Worm (Caenorhabditis elegans) whole organism, late embryonic: ENCODE measurements around the gene chat-1.

Experiments
- C08G9.2 ChIP-seq: sonication (generic microtip); optimal IDR thresholded peaks from 2 replicates; lab custom pipeline; 2016; ENCODE audit warnings: mild to moderate bottlenecking, missing genetic modification characterization, moderate library complexity, missing compliant biosample characterization
- F13H6.1 ChIP-seq: sonication (generic microtip); optimal IDR thresholded peaks from 2 replicates; lab custom pipeline; 2016; ENCODE audit warnings: missing genetic modification characterization, missing compliant biosample characterization
- K02D7.2 ChIP-seq: sonication (generic microtip); optimal IDR thresholded peaks from 2 replicates; lab custom pipeline; 2017; ENCODE audit warnings: mild to moderate bottlenecking, missing genetic modification characterization, missing compliant biosample characterization
- Y22D7AL.16 ChIP-seq: sonication (generic microtip); optimal IDR thresholded peaks from 2 replicates; lab custom pipeline; 2016; ENCODE audit warnings: missing genetic modification characterization, missing compliant biosample characterization
- ceh-18 ChIP-seq: sonication (generic microtip); optimal IDR thresholded peaks from 2 replicates; lab custom pipeline; 2016; ENCODE audit warnings: missing genetic modification characterization, missing compliant biosample characterization
- ceh-24 ChIP-seq: sonication (generic microtip); optimal IDR thresholded peaks from 2 replicates; lab custom pipeline; 2016; ENCODE audit warnings: mild to moderate bottlenecking, missing genetic modification characterization, missing compliant biosample characterization
- ceh-31 ChIP-seq: sonication (generic microtip); optimal IDR thresholded peaks from 2 replicates; lab custom pipeline; 2016; ENCODE audit warnings: missing genetic modification characterization, missing compliant biosample characterization
- ceh-34 ChIP-seq: sonication (generic microtip); optimal IDR thresholded peaks from 2 replicates; lab custom pipeline; 2016; ENCODE audit warnings: mild to moderate bottlenecking, missing genetic modification characterization, missing compliant biosample characterization
- ceh-6 ChIP-seq: fragments of 200-800 bp; sonication (Bioruptor generic); optimal IDR thresholded peaks from 2 replicates; lab custom pipeline; 2018; ENCODE audit warnings: mild to moderate bottlenecking, missing genetic modification characterization, missing compliant biosample characterization
- che-1 ChIP-seq: sonication (generic microtip); optimal IDR thresholded peaks from 2 replicates; lab custom pipeline; 2016; ENCODE audit warnings: mild to moderate bottlenecking, missing genetic modification characterization, missing compliant biosample characterization
- elt-2 ChIP-seq: sonication (generic microtip); optimal IDR thresholded peaks from 2 replicates; lab custom pipeline; 2016; ENCODE audit warnings: missing genetic modification reagents, missing genetic modification characterization, missing compliant biosample characterization
- fax-1 ChIP-seq: sonication (generic microtip); optimal IDR thresholded peaks from 2 replicates; lab custom pipeline; 2016; ENCODE audit warnings: missing genotype, missing genetic modification characterization, missing compliant biosample characterization
- fkh-6 ChIP-seq: sonication (generic microtip); optimal IDR thresholded peaks from 2 replicates; lab custom pipeline; 2016; ENCODE audit warnings: missing genetic modification characterization, missing compliant biosample characterization
- gmeb-2 ChIP-seq: sonication (generic microtip); optimal IDR thresholded peaks from 2 replicates; lab custom pipeline; 2016; ENCODE audit warnings: missing genetic modification characterization, inconsistent platforms, missing compliant biosample characterization
- hlh-13 ChIP-seq: fragments of 200-800 bp; sonication (Bioruptor generic); optimal IDR thresholded peaks from 2 replicates; lab custom pipeline; 2018; ENCODE audit warnings: mild to moderate bottlenecking, missing genetic modification characterization, missing compliant biosample characterization
- hlh-30 ChIP-seq: sonication (generic microtip); optimal IDR thresholded peaks from 2 replicates; lab custom pipeline; 2017; ENCODE audit warnings: antibody characterized with exemption, missing genetic modification characterization, missing compliant biosample characterization; ENCODE audit not compliant: insufficient read depth
- hlh-6 ChIP-seq: sonication (generic microtip); optimal IDR thresholded peaks from 2 replicates; lab custom pipeline; 2016; ENCODE audit warnings: missing genotype, missing genetic modification characterization, missing compliant biosample characterization
- lim-6 ChIP-seq: sonication (generic microtip); optimal IDR thresholded peaks from 2 replicates; lab custom pipeline; 2016; ENCODE audit warnings: missing genetic modification characterization, missing compliant biosample characterization
- madf-2 ChIP-seq: sonication (generic microtip); optimal IDR thresholded peaks from 2 replicates; lab custom pipeline; 2017; ENCODE audit warnings: missing genetic modification characterization, missing compliant biosample characterization
- nhr-11 ChIP-seq: fragments of 150-350 bp; optimal IDR thresholded peaks from 2 replicates; lab custom pipeline; 2014; ENCODE audit warnings: missing biosample characterization, missing genetic modification characterization
- nhr-232 ChIP-seq: sonication (generic microtip); optimal IDR thresholded peaks from 2 replicates; lab custom pipeline; 2016; ENCODE audit warnings: missing genetic modification characterization, missing compliant biosample characterization
- pag-3 ChIP-seq: sonication (generic microtip); optimal IDR thresholded peaks from 2 replicates; lab custom pipeline; 2016; ENCODE audit warnings: missing compliant biosample characterization, missing genetic modification characterization, borderline replicate concordance
- pat-9 ChIP-seq: fragments of 200-800 bp; sonication (Bioruptor generic); optimal IDR thresholded peaks from 2 replicates; lab custom pipeline; 2018; ENCODE audit warnings: mild to moderate bottlenecking, missing genetic modification characterization, moderate library complexity, missing compliant biosample characterization
- pha-2 ChIP-seq: sonication (generic microtip); optimal IDR thresholded peaks from 2 replicates; lab custom pipeline; 2017; ENCODE audit warnings: mild to moderate bottlenecking, missing genetic modification characterization, missing compliant biosample characterization
- pha-4 ChIP-seq: fragments of 150-350 bp; optimal IDR thresholded peaks from 2 replicates; lab custom pipeline; 2018; ENCODE audit warnings: missing biosample characterization, missing genetic modification reagents, missing genetic modification characterization
- pqm-1 ChIP-seq: sonication (generic microtip); optimal IDR thresholded peaks from 2 replicates; lab custom pipeline; 2016; ENCODE audit warnings: missing genetic modification characterization, missing compliant biosample characterization
- ref-2 ChIP-seq: sonication (generic microtip); optimal IDR thresholded peaks from 2 replicates; lab custom pipeline; 2016; ENCODE audit warnings: missing genetic modification characterization, missing compliant biosample characterization
- sox-2 ChIP-seq: fragments of 200-800 bp; sonication (Bioruptor generic); IDR thresholded peaks from 2 replicates; pipeline ENCODE4 v1.3.6; 2022; ENCODE audit warnings: missing genetic modification reagents, missing genetic modification characterization, missing compliant biosample characterization
- ttx-3 ChIP-seq: sonication (generic microtip); optimal IDR thresholded peaks from 2 replicates; lab custom pipeline; 2016; ENCODE audit warnings: missing genetic modification reagents, missing genetic modification characterization, missing compliant biosample characterization
- unc-42 ChIP-seq: sonication (generic microtip); optimal IDR thresholded peaks from 2 replicates; lab custom pipeline; 2016; ENCODE audit warnings: missing genotype, missing genetic modification characterization, missing compliant biosample characterization
- unc-55 ChIP-seq: sonication (generic microtip); optimal IDR thresholded peaks from 2 replicates; lab custom pipeline; 2017; ENCODE audit warnings: missing biosample characterization, missing genetic modification reagents, missing genetic modification characterization
- ztf-16 ChIP-seq: sonication (generic microtip); optimal IDR thresholded peaks from 2 replicates; lab custom pipeline; 2017; ENCODE audit warnings: missing genetic modification characterization, missing compliant biosample characterization

chat-1 gene

DNA sequence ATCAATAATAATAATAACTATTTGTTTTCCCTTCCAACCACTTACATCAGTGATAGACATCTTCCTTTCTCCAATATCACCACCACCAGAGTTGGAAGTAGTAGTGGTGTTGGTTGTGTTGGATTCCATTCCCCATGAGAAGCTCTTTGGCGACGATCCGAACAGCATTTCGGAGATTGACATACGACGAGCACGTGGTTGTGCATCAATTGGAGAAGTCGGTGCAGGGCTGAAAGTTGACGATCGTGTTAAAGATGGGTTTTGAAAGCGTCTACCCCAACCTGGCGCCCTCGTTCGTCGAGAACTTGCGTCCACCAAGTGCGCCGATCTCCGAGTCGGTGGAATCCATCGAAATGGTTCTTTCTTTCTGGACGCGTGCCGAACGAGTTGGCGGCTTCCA, 21.9 kb downstream of the chat-1 start:
- TF ChIP-seq nhr-232 (tag; lab: Kevin White, UChicago): no peak
- TF ChIP-seq ceh-6: no peak
- no peak for TF ChIP-seq unc-55 (GFP tag; lab: Kevin White, UChicago)
- no peak for TF ChIP-seq hlh-13 (GFP tag; lab: Kevin White, UChicago)
- no peak for TF ChIP-seq lim-6 (tag; lab: Kevin White, UChicago)
- TF ChIP-seq C08G9.2 (tag; lab: Kevin White, UChicago): no peak
- TF ChIP-seq ceh-34 (tag; lab: Kevin White, UChicago): no peak
- no peak for TF ChIP-seq gmeb-2 (tag; lab: Kevin White, UChicago)
- no peak for TF ChIP-seq ceh-24 (tag; lab: Kevin White, UChicago)
- no peak for TF ChIP-seq ttx-3
- TF ChIP-seq madf-2 (tag; lab: Kevin White, UChicago): no peak
- TF ChIP-seq fkh-6 (tag; lab: Kevin White, UChicago): no peak
- TF ChIP-seq pqm-1 (tag; lab: Kevin White, UChicago): no peak
- no peak for TF ChIP-seq elt-2
- no peak for TF ChIP-seq ref-2 (tag; lab: Kevin White, UChicago)
- TF ChIP-seq ceh-18: no peak
- no peak for TF ChIP-seq fax-1 (tag; lab: Kevin White, UChicago)
- no peak for TF ChIP-seq sox-2 (GFP tag; lab: Robert Waterston, UW)

DNA sequence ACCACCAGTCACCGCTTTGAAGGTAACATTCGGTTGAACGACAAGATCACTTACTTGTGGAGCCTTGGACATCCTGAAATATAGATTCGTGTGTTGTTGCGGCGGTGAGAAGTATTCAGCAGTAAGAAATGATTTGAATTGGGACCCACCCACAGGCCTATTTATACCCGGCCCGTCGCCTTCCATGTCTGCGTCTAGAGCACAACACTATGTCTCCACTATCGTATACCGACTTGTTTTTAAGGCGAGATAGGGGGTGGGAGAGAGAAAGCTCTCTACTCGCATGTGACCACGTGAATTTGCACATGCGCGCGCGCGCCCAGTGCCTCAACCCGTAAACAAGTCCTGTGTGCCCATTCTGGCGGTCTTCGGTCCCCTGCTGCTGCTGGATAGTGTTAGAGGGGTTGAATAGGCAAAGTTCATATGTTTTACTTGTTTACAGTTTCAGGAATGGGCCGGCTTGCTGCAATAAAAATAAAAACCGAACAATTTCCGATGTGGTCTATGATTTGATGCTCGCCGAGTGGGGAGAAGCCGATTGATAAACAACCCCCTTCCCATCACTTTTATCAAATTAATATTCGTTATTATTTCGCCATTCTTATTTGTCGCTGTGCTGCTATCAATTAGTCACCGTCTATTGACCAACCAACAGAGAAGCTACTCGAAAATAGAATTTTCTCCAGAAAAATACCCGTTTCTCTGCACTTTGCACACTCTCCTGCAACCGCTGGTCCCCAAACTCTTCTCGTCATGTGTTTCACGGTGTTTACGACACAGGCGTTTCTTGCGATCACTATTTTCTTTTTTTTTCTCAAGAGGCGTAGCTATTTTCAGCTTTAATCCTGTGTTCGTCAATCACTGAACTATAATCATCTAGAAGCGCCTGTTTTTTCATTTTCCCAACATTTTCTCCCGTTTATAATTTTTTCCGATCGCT, 22.9 kb downstream of the chat-1 start:
- TF ChIP-seq Y22D7AL.16 (tag; lab: Kevin White, UChicago) (no peak), ceh-18 (peak; percentile 6), pha-4 (no peak), hlh-30 (tag; lab: Kevin White, UChicago) (peak; percentile 89), ztf-16 (tag; lab: Kevin White, UChicago) (no peak), F13H6.1 (tag; lab: Kevin White, UChicago) (no peak), ceh-31 (peak; percentile 19), hlh-6 (tag; lab: Kevin White, UChicago) (no peak)

DNA sequence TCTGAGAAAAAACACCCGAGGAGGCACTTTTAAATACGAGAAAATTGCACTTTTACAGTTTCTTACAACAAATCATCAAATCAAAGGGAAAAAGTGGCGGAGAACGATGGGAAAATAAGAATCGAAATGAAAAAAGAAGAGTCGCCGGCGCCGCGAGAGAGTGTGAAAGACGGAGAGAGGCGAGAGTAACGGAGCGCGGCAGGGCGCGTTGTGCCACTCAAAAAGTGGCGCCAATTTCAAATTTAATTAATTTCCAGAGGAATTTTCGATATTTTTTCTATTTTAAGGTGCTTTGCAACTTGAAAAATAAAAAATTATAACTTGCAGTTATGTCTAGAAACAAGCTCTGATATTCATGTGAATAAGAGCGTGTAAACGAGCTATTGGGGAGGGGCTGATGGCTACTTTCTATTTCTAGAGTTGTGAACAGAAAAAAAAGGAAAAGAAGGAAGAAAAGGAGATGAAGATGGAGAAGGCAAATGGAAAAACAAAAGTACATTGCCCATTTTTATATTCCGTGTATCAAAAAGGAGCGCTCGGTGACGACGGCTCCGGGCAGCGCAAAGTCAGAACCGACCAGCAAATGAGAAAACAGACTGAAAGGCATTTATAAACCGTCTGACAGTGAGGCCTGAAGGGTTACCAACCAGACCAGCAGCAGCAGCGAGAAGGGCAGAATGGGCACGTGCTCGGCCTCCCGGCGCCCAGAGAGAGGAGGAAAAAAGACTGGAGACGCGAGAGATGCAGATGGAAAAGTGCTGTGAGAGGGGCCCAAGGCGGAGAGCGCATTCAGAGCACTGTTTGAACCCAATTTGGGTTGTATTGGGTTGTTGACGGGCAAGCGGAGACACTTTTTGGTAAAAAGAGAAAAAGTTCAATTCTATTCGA, 24.0 kb downstream of the chat-1 start:
- TF ChIP-seq gmeb-2 (tag; lab: Kevin White, UChicago) (no peak), sox-2 (GFP tag; lab: Robert Waterston, UW) (no peak), C08G9.2 (tag; lab: Kevin White, UChicago) (peak; percentile 30), ceh-31 (peak; percentile 23), unc-42 (tag; lab: Kevin White, UChicago) (peak; percentile 21), nhr-11 (no peak), elt-2 (no peak)

DNA sequence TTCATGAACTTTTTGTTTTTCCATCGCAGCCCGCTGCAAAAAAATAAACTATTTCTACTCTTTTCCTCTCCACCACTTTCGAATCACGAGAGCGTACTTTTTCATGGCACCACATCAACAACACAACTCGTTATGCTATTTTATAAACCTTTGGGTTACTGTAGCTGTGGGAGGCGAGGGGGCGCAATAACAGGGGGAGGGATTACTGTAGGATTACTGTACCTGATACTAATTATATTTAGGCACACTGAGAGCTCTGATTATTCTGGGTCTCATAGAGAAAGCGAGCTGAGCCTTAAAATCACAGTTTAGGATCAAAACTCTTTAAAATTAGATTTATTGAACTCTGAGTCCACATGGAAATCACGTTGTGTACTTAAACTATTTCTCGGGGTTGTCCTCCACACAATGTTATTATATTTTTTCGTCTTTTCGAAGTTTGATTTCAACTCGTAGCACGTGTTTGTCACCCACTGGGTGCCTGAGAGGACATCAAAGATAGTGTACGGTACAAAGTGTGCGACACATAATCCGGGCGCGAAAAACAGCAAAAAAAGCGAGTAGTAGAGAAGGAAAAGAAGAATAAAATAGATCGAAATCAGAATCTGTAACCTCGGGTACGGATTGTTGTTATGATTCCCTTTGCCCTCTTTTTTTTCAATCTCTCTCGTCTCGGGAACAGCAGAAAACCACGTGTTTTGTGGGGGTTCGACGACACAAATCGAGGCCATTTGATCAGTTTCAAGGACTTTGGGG, 25.5 kb downstream of the chat-1 start:
- TF ChIP-seq pha-4: no peak
- no peak for TF ChIP-seq che-1
- no peak for TF ChIP-seq pat-9
- no peak for TF ChIP-seq K02D7.2 (tag; lab: Kevin White, UChicago)
- TF ChIP-seq pha-2 (tag; lab: Kevin White, UChicago): no peak
- TF ChIP-seq hlh-30 (tag; lab: Kevin White, UChicago): peak; percentile 8
- no peak for TF ChIP-seq pag-3 (tag; lab: Kevin White, UChicago)
- TF ChIP-seq Y22D7AL.16 (tag; lab: Kevin White, UChicago): no peak
